Fruit fly (Drosophila melanogaster) whole organism, embryonic: ENCODE measurements around the gene CG10841.
A peak's percentile ranks its signal among the peaks of the same experiment; 100 is the strongest.

ENCODE experiments used
- Atf6 ChIP-seq: fragments of 200-800 bp; sonication (Bioruptor generic); IDR thresholded peaks from 2 replicates; pipeline ENCODE4 v1.3.6; 2022; ENCODE audit warnings: missing biosample characterization, missing genetic modification characterization
- CG10321 ChIP-seq: fragments of 200-800 bp; sonication (Bioruptor generic); IDR thresholded peaks from 2 replicates; pipeline ENCODE4 v1.3.6; 2022; ENCODE audit warnings: missing biosample characterization, missing genetic modification characterization
- CG10565 ChIP-seq: fragments of 200-800 bp; sonication (Bioruptor generic); optimal IDR thresholded peaks from 3 replicates; lab custom pipeline; 2016; ENCODE audit warnings: missing biosample characterization, mild to moderate bottlenecking, missing genetic modification characterization
- CG11085 ChIP-seq: fragments of 200-800 bp; sonication (Bioruptor generic); IDR thresholded peaks from 2 replicates; pipeline ENCODE4 v1.3.6; 2022; ENCODE audit warnings: missing biosample characterization, missing genetic modification characterization
- CG11456 ChIP-seq: fragments of 200-800 bp; sonication (Bioruptor generic); IDR thresholded peaks from 3 replicates; pipeline ENCODE4 v1.3.6; 2022; ENCODE audit warnings: missing biosample characterization, missing genetic modification characterization
- CG12942 ChIP-seq: fragments of 200-800 bp; sonication (Bioruptor generic); optimal IDR thresholded peaks from 3 replicates; lab custom pipeline; 2016; ENCODE audit warnings: missing biosample characterization, missing genetic modification characterization
- CG14965 ChIP-seq: fragments of 200-800 bp; sonication (Bioruptor generic); optimal IDR thresholded peaks from 2 replicates; lab custom pipeline; 2016; ENCODE audit warnings: missing biosample characterization, missing genetic modification characterization, borderline replicate concordance
- CG1529 ChIP-seq: fragments of 200-800 bp; sonication (Bioruptor generic); optimal IDR thresholded peaks from 3 replicates; lab custom pipeline; 2018; ENCODE audit warnings: missing biosample characterization, missing genetic modification characterization
- CG1647 ChIP-seq: fragments of 200-800 bp; sonication (Bioruptor generic); optimal IDR thresholded peaks from 3 replicates; lab custom pipeline; 2016; ENCODE audit warnings: missing biosample characterization, missing genetic modification characterization
- CG16815 ChIP-seq: fragments of 200-800 bp; sonication (Bioruptor generic); optimal IDR thresholded peaks from 3 replicates; lab custom pipeline; 2017; ENCODE audit warnings: missing biosample characterization, mild to moderate bottlenecking, missing genetic modification characterization
- CG17361 ChIP-seq: fragments of 200-800 bp; sonication (Bioruptor generic); IDR thresholded peaks from 3 replicates; pipeline ENCODE4 v1.3.6; 2022; ENCODE audit warnings: missing biosample characterization, missing genetic modification characterization
- CG18476 ChIP-seq: fragments of 200-800 bp; sonication (Bioruptor generic); optimal IDR thresholded peaks from 2 replicates; lab custom pipeline; 2016; ENCODE audit warnings: missing biosample characterization, mild to moderate bottlenecking, missing genetic modification characterization
- CG2129 ChIP-seq: fragments of 200-800 bp; sonication (Bioruptor generic); IDR thresholded peaks from 2 replicates; pipeline ENCODE4 v1.3.6; 2022; ENCODE audit warnings: missing biosample characterization, missing genetic modification characterization; ENCODE audit not compliant: partially characterized antibody
- CG2875 ChIP-seq: fragments of 200-800 bp; sonication (Bioruptor generic); optimal IDR thresholded peaks from 2 replicates; lab custom pipeline; 2017; ENCODE audit warnings: missing biosample characterization, mild to moderate bottlenecking, missing genetic modification characterization, missing genetic modification reagents
- CG33557 ChIP-seq: fragments of 200-800 bp; sonication (Bioruptor generic); optimal IDR thresholded peaks from 2 replicates; lab custom pipeline; 2019; ENCODE audit warnings: missing biosample characterization, mild to moderate bottlenecking, missing genetic modification characterization, moderate library complexity
- CG42726 ChIP-seq: fragments of 200-800 bp; sonication (Bioruptor generic); IDR thresholded peaks from 2 replicates; pipeline ENCODE4 v1.3.6; 2022; ENCODE audit warnings: missing biosample characterization, missing genetic modification characterization; ENCODE audit not compliant: partially characterized antibody
- CG7271 ChIP-seq: fragments of 200-800 bp; sonication (Bioruptor generic); optimal IDR thresholded peaks from 2 replicates; lab custom pipeline; 2018; ENCODE audit warnings: missing biosample characterization, mild to moderate bottlenecking, missing genetic modification characterization, moderate library complexity
- CG7372 ChIP-seq: fragments of 200-800 bp; sonication (Bioruptor generic); IDR thresholded peaks from 2 replicates; pipeline ENCODE4 v1.3.6; 2022; ENCODE audit warnings: missing biosample characterization, missing genetic modification characterization
- CG8290 ChIP-seq, 3 experiments: fragments of 200-800 bp; sonication (Bioruptor generic); optimal IDR thresholded peaks; 2 replicates each; lab custom pipeline; 2016 to 2019; ENCODE audit warnings: missing biosample characterization in 3 of 3, missing genetic modification characterization in 3 of 3, mild to moderate bottlenecking in 2 of 3, moderate library complexity in 1 of 3
- CTCF ChIP-seq: fragments of 200-800 bp; sonication (Bioruptor generic); optimal IDR thresholded peaks from 2 replicates; lab custom pipeline; 2017; ENCODE audit warnings: missing biosample characterization, mild to moderate bottlenecking, missing genetic modification characterization, moderate library complexity
- Dad ChIP-seq: fragments of 200-800 bp; sonication (Bioruptor generic); optimal IDR thresholded peaks from 3 replicates; lab custom pipeline; 2016; ENCODE audit warnings: missing biosample characterization, missing genetic modification characterization
- Dip3 ChIP-seq: fragments of 200-800 bp; sonication (Bioruptor generic); optimal IDR thresholded peaks from 3 replicates; lab custom pipeline; 2016; ENCODE audit warnings: missing biosample characterization, missing genetic modification characterization
- Mrtf ChIP-seq: fragments of 200-800 bp; sonication (Bioruptor generic); IDR thresholded peaks from 3 replicates; pipeline ENCODE4 v1.3.6; 2022; ENCODE audit warnings: missing biosample characterization, missing genetic modification characterization
- NFAT ChIP-seq: fragments of 200-800 bp; sonication (Bioruptor generic); IDR thresholded peaks from 2 replicates; pipeline ENCODE4 v1.3.6; 2022; ENCODE audit warnings: missing biosample characterization, missing genetic modification characterization
- Neu2 ChIP-seq: fragments of 200-800 bp; sonication (Bioruptor generic); optimal IDR thresholded peaks from 3 replicates; lab custom pipeline; 2016; ENCODE audit warnings: missing biosample characterization, missing genetic modification characterization, borderline replicate concordance
- NfI ChIP-seq: fragments of 200-800 bp; sonication (Bioruptor generic); optimal IDR thresholded peaks from 3 replicates; lab custom pipeline; 2018; ENCODE audit warnings: missing biosample characterization, mild to moderate bottlenecking, missing genetic modification characterization, moderate library complexity
- amos ChIP-seq: fragments of 200-800 bp; sonication (Bioruptor generic); IDR thresholded peaks from 2 replicates; pipeline ENCODE4 v1.3.6; 2022; ENCODE audit warnings: missing biosample characterization, missing genetic modification characterization; ENCODE audit not compliant: partially characterized antibody
- ash1 ChIP-seq: fragments of 200-800 bp; sonication (Bioruptor generic); optimal IDR thresholded peaks from 2 replicates; lab custom pipeline; 2018; ENCODE audit warnings: missing biosample characterization, mild to moderate bottlenecking, missing genetic modification characterization
- da ChIP-seq: fragments of 200-800 bp; sonication (Bioruptor generic); optimal IDR thresholded peaks from 2 replicates; lab custom pipeline; 2016; ENCODE audit warnings: missing biosample characterization, missing genetic modification characterization
- esg ChIP-seq: fragments of 200-800 bp; sonication (Bioruptor generic); conservative IDR thresholded peaks from 2 replicates; pipeline ENCODE4 v1.3.6; 2022; ENCODE audit warnings: missing biosample characterization, missing genetic modification characterization
- fru ChIP-seq: fragments of >200 bp; optimal IDR thresholded peaks from 2 replicates; lab custom pipeline; 2017
- ftz-f1 ChIP-seq: fragments of 200-800 bp; sonication (Bioruptor generic); optimal IDR thresholded peaks from 2 replicates; lab custom pipeline; 2016; ENCODE audit warnings: missing biosample characterization, missing genetic modification characterization
- kay ChIP-seq: fragments of 200-800 bp; sonication (Bioruptor generic); optimal IDR thresholded peaks from 2 replicates; lab custom pipeline; 2016; ENCODE audit warnings: missing biosample characterization, missing genetic modification characterization
- klu ChIP-seq: fragments of 200-800 bp; sonication (Bioruptor generic); IDR thresholded peaks from 2 replicates; pipeline ENCODE4 v1.3.6; 2022; ENCODE audit warnings: missing biosample characterization, missing genetic modification characterization
- lbe ChIP-seq: fragments of 200-800 bp; sonication (Bioruptor generic); optimal IDR thresholded peaks from 2 replicates; lab custom pipeline; 2016; ENCODE audit warnings: missing biosample characterization, mild to moderate bottlenecking, missing genetic modification characterization
- luna ChIP-seq: fragments of 200-800 bp; sonication (Bioruptor generic); optimal IDR thresholded peaks from 2 replicates; lab custom pipeline; 2016; ENCODE audit warnings: missing biosample characterization, missing genetic modification characterization
- odd ChIP-seq: fragments of 200-800 bp; sonication (Bioruptor generic); optimal IDR thresholded peaks from 2 replicates; lab custom pipeline; 2017; ENCODE audit warnings: missing biosample characterization, mild to moderate bottlenecking, missing genetic modification characterization
- pfk ChIP-seq: fragments of 200-800 bp; sonication (Bioruptor generic); optimal IDR thresholded peaks from 2 replicates; lab custom pipeline; 2018; ENCODE audit warnings: missing biosample characterization, mild to moderate bottlenecking, missing genetic modification characterization, moderate library complexity
- psq ChIP-seq: fragments of 200-800 bp; sonication (Bioruptor generic); optimal IDR thresholded peaks from 2 replicates; lab custom pipeline; 2017; ENCODE audit warnings: missing biosample characterization, missing genetic modification characterization
- rib ChIP-seq: fragments of 200-800 bp; sonication (Bioruptor generic); IDR thresholded peaks from 2 replicates; pipeline ENCODE4 v1.3.6; 2022; ENCODE audit warnings: missing biosample characterization, missing genetic modification characterization
- seq ChIP-seq: fragments of 200-800 bp; sonication (Bioruptor generic); IDR thresholded peaks from 2 replicates; pipeline ENCODE4 v1.3.6; 2022; ENCODE audit warnings: missing biosample characterization, missing genetic modification characterization
- shn ChIP-seq: fragments of 200-800 bp; sonication (Bioruptor generic); optimal IDR thresholded peaks from 3 replicates; lab custom pipeline; 2016; ENCODE audit warnings: missing biosample characterization, missing genetic modification characterization
- sug ChIP-seq: fragments of 200-800 bp; optimal IDR thresholded peaks from 2 replicates; lab custom pipeline; 2019; ENCODE audit warnings: missing biosample characterization, mild to moderate bottlenecking, missing genetic modification characterization, moderate library complexity
- toy ChIP-seq: fragments of 200-800 bp; sonication (Bioruptor generic); IDR thresholded peaks from 2 replicates; pipeline ENCODE4 v1.3.6; 2022; ENCODE audit warnings: missing biosample characterization, missing genetic modification characterization
- trem ChIP-seq: fragments of 200-800 bp; optimal IDR thresholded peaks from 3 replicates; lab custom pipeline; 2019; ENCODE audit warnings: missing biosample characterization, mild to moderate bottlenecking, missing genetic modification characterization, moderate library complexity
- usp ChIP-seq: fragments of >200 bp; optimal IDR thresholded peaks from 2 replicates; lab custom pipeline; 2017; ENCODE audit warnings: missing biosample characterization, missing genetic modification characterization
- vnd ChIP-seq: fragments of 200-800 bp; sonication (Bioruptor generic); IDR thresholded peaks from 3 replicates; pipeline ENCODE4 v1.3.6; 2022; ENCODE audit warnings: missing biosample characterization, missing genetic modification characterization; ENCODE audit not compliant: partially characterized antibody
- z ChIP-seq: fragments of 200-800 bp; sonication (Bioruptor generic); IDR thresholded peaks from 3 replicates; pipeline ENCODE4 v1.3.6; 2022; ENCODE audit warnings: missing biosample characterization, missing genetic modification characterization
- zen ChIP-seq: fragments of 200-800 bp; sonication (Bioruptor generic); optimal IDR thresholded peaks from 3 replicates; lab custom pipeline; 2018; ENCODE audit warnings: missing biosample characterization, mild to moderate bottlenecking, missing genetic modification characterization, moderate library complexity

CG10841 gene

dm6 chr3R:13660924-13661659 lies 29.4 kb downstream of the CG10841 start, which contains the start of gene B52 (continued):
- TF ChIP-seq CG11456 (GFP tag; lab: Robert Waterston, UW): peak; percentile 87
- TF ChIP-seq CG16815 (GFP tag; lab: Kevin White, UChicago): no peak
- peak; percentile 49 for TF ChIP-seq lbe
- TF ChIP-seq zen (tag; lab: Kevin White, UChicago): no peak
- peak; percentile 82 for TF ChIP-seq NfI (GFP tag; lab: Kevin White, UChicago)
- TF ChIP-seq vnd (GFP tag; lab: Robert Waterston, UW): 0 out of 3 replicates have a peak, but pooled peaks have one; percentile 33
- peak; percentile 56 for TF ChIP-seq shn (GFP tag; lab: Kevin White, UChicago)
- peak; percentile 18; the same call in 1 of the 2 replicates for TF ChIP-seq CG2129
- TF ChIP-seq rib (GFP tag; lab: Robert Waterston, UW): peak; percentile 51; the same call in 1 of the 2 replicates
- TF ChIP-seq CG17361 (GFP tag; lab: Robert Waterston, UW): peak; percentile 78
- no peak for TF ChIP-seq psq (GFP tag; lab: Kevin White, UChicago)
- 0 out of 2 replicates have a peak, but pooled peaks have one; percentile 38 for TF ChIP-seq CG10321 (GFP tag; lab: Robert Waterston, UW)
- peak; percentile 73 for TF ChIP-seq amos
- no peak; the same call in 1 of the 2 replicates for TF ChIP-seq CG7372
- no peak for TF ChIP-seq CG10565 (GFP tag; lab: Kevin White, UChicago)
- TF ChIP-seq CG14965 (GFP tag; lab: Kevin White, UChicago): no peak
- TF ChIP-seq Dad (GFP tag; lab: Kevin White, UChicago): peak; percentile 61
- peak; percentile 51 for TF ChIP-seq da
- TF ChIP-seq CG18476: no peak
- TF ChIP-seq usp (GFP tag; lab: Kevin White, UChicago): no peak
- no peak for TF ChIP-seq sug
- TF ChIP-seq luna: peak; percentile 53
- peak; percentile 41; the same call in 1 of the 2 replicates for TF ChIP-seq CG42726 (GFP tag; lab: Robert Waterston, UW)
- peak; percentile 42 for TF ChIP-seq CG1529
- peak; percentile 49; the same call in 1 of the 3 replicates for TF ChIP-seq Mrtf (GFP tag; lab: Robert Waterston, UW)
- no peak for TF ChIP-seq toy (GFP tag; lab: Robert Waterston, UW)
- peak; percentile 78 for TF ChIP-seq CG7271 (tag; lab: Kevin White, UChicago)
- TF ChIP-seq CG1647 (GFP tag; lab: Kevin White, UChicago): no peak
- TF ChIP-seq CTCF (GFP tag; lab: Kevin White, UChicago): no peak
- peak; percentile 48; the same call in 1 of the 2 replicates for TF ChIP-seq seq (GFP tag; lab: Robert Waterston, UW)
- 0 out of 2 replicates have a peak, but pooled peaks have one; percentile 20 for TF ChIP-seq klu (GFP tag; lab: Robert Waterston, UW)
- TF ChIP-seq Neu2 (GFP tag; lab: Kevin White, UChicago): no peak
- TF ChIP-seq trem (tag; lab: Kevin White, UChicago): peak; percentile 54
- TF ChIP-seq odd (GFP tag; lab: Kevin White, UChicago): peak; percentile 67
- peak; percentile 95 for TF ChIP-seq pfk
- TF ChIP-seq NFAT (GFP tag; lab: Robert Waterston, UW): peak; percentile 78; the same call in 1 of the 2 replicates
- TF ChIP-seq CG33557 (GFP tag; lab: Kevin White, UChicago): peak; percentile 79
- no peak for TF ChIP-seq CG8290 (GFP tag; optimal IDR thresholded peaks at IDR 0.05; lab: Kevin White, UChicago)
- peak in 1 of 2 experiments; percentile 51 for TF ChIP-seq CG8290 (tag; optimal IDR thresholded peaks at IDR 0.05; lab: Kevin White, UChicago)
- TF ChIP-seq esg (GFP tag; lab: Robert Waterston, UW): peak; percentile 59
- TF ChIP-seq Dip3 (GFP tag; lab: Kevin White, UChicago): peak; percentile 17
- no peak for TF ChIP-seq ftz-f1 (GFP tag; lab: Kevin White, UChicago)
- TF ChIP-seq kay (GFP tag; lab: Kevin White, UChicago): no peak
- no peak for TF ChIP-seq fru
- peak; percentile 53 for TF ChIP-seq CG2875 (GFP tag; lab: Kevin White, UChicago)
- TF ChIP-seq CG11085 (GFP tag; lab: Robert Waterston, UW): peak; percentile 57; the same call in 1 of the 2 replicates
- peak; percentile 57 for TF ChIP-seq Atf6 (GFP tag; lab: Robert Waterston, UW)
- TF ChIP-seq CG12942 (GFP tag; lab: Kevin White, UChicago): no peak
- no peak for TF ChIP-seq z (GFP tag; lab: Robert Waterston, UW)
- peak; percentile 25 for TF ChIP-seq ash1
